Worm (Caenorhabditis elegans): ENCODE results near the gene T01E8.8.

The T01E8.8 gene

ce11 chrII:10194605-10195004 is 36.5 kb upstream of the T01E8.8 start, which contains the start of gene srb-6:
Gene srb-6 (plus strand): TSS chrII:10194905.
- TF ChIP-seq drap-1 (GFP tag; optimal IDR thresholded peaks at IDR 0.05) (no peak), unc-120 (tag; optimal IDR thresholded peaks at IDR 0.05; ENCODE audit: poor library complexity, severe bottlenecking) (no peak), sptf-1 (tag; optimal IDR thresholded peaks at IDR 0.05) (no peak), nhr-237 (tag; optimal IDR thresholded peaks at IDR 0.05) (no peak), ceh-39 (tag; optimal IDR thresholded peaks at IDR 0.05) (no peak), hlh-1 (tag; optimal IDR thresholded peaks at IDR 0.05) (no peak), cnd-1 (tag; optimal IDR thresholded peaks at IDR 0.05) (no peak), ztf-11 (tag; optimal IDR thresholded peaks at IDR 0.05) (no peak), unc-39 (tag; optimal IDR thresholded peaks at IDR 0.05) (no peak), snpc-4 (tag; optimal IDR thresholded peaks at IDR 0.05) (no peak), ham-2 (GFP tag; optimal IDR thresholded peaks at IDR 0.05) (no peak), lsy-2 (tag; optimal IDR thresholded peaks at IDR 0.05) (no peak), pha-4 (tag; optimal IDR thresholded peaks at IDR 0.05) (no peak), mls-2 (tag; optimal IDR thresholded peaks at IDR 0.05) (no peak), lin-13 (tag; optimal IDR thresholded peaks at IDR 0.05) (no peak), lin-32 (GFP tag; optimal IDR thresholded peaks at IDR 0.05) (no peak), elt-1 (tag; optimal IDR thresholded peaks at IDR 0.05; ENCODE audit: borderline replicate concordance, insufficient read depth) (no peak)

- TF ChIP-seq lin-13 (tag; optimal IDR thresholded peaks at IDR 0.05) (no peak), ceh-39 (tag; optimal IDR thresholded peaks at IDR 0.05) (no peak), drap-1 (GFP tag; optimal IDR thresholded peaks at IDR 0.05) (no peak), unc-62 (GFP tag; optimal IDR thresholded peaks at IDR 0.05) (no peak), tbx-8 (GFP tag; optimal IDR thresholded peaks at IDR 0.05) (no peak)
These were observed 33.9 kb upstream of the T01E8.8 start, which contains the start of gene R05H5.3 for ce11 chrII:10197091-10197675. Gene R05H5.3 (plus strand): TSS chrII:10197625.

ce11 chrII:10198486-10198885 is 32.6 kb upstream of the T01E8.8 start:
- no peak for TF ChIP-seq sptf-1 (tag; optimal IDR thresholded peaks at IDR 0.05)
- TF ChIP-seq ceh-83 (GFP tag; optimal IDR thresholded peaks at IDR 0.05): no peak
- TF ChIP-seq unc-39 (tag; optimal IDR thresholded peaks at IDR 0.05): no peak
- TF ChIP-seq ceh-39 (tag; optimal IDR thresholded peaks at IDR 0.05): no peak
- TF ChIP-seq ceh-43 (GFP tag; optimal IDR thresholded peaks at IDR 0.05): no peak
- TF ChIP-seq blmp-1 (tag; optimal IDR thresholded peaks at IDR 0.05): no peak
- no peak for TF ChIP-seq ztf-11 (tag; optimal IDR thresholded peaks at IDR 0.05)
- no peak for TF ChIP-seq flh-1 (GFP tag; optimal IDR thresholded peaks at IDR 0.05)
- no peak for TF ChIP-seq nhr-12 (tag; optimal IDR thresholded peaks at IDR 0.05)
- no peak for TF ChIP-seq elt-1 (tag; optimal IDR thresholded peaks at IDR 0.05; ENCODE audit: borderline replicate concordance, insufficient read depth)
- no peak for TF ChIP-seq sem-2 (GFP tag; optimal IDR thresholded peaks at IDR 0.05)
- TF ChIP-seq drap-1 (GFP tag; optimal IDR thresholded peaks at IDR 0.05): no peak
- no peak for TF ChIP-seq nhr-76 (tag; optimal IDR thresholded peaks at IDR 0.05)
- no peak for TF ChIP-seq snpc-4 (tag; optimal IDR thresholded peaks at IDR 0.05)
- no peak for TF ChIP-seq tbx-8 (GFP tag; optimal IDR thresholded peaks at IDR 0.05)
- no peak for TF ChIP-seq cnd-1 (tag; optimal IDR thresholded peaks at IDR 0.05)
- no peak for TF ChIP-seq bed-3 (GFP tag; optimal IDR thresholded peaks at IDR 0.05)

ce11 chrII:10199906-10200305 is 31.2 kb upstream of the T01E8.8 start, which contains the start of gene R05H5.4:
Gene R05H5.4 (minus strand): TSS chrII:10200006.
- no peak for TF ChIP-seq mab-5 (tag; optimal IDR thresholded peaks at IDR 0.05)
- no peak for TF ChIP-seq lin-32 (GFP tag; optimal IDR thresholded peaks at IDR 0.05)
- no peak for TF ChIP-seq unc-62 (GFP tag; optimal IDR thresholded peaks at IDR 0.05)
- TF ChIP-seq ceh-39 (tag; optimal IDR thresholded peaks at IDR 0.05): no peak
- TF ChIP-seq sptf-1 (tag; optimal IDR thresholded peaks at IDR 0.05): no peak
- TF ChIP-seq cnd-1 (tag; optimal IDR thresholded peaks at IDR 0.05): no peak
- no peak for TF ChIP-seq ham-2 (GFP tag; optimal IDR thresholded peaks at IDR 0.05)
- TF ChIP-seq bed-3 (GFP tag; optimal IDR thresholded peaks at IDR 0.05): no peak
- no peak for TF ChIP-seq nhr-12 (tag; optimal IDR thresholded peaks at IDR 0.05)
- TF ChIP-seq M03D4.4 (tag; optimal IDR thresholded peaks at IDR 0.05): no peak
- TF ChIP-seq mls-2 (tag; optimal IDR thresholded peaks at IDR 0.05): no peak
- no peak for TF ChIP-seq lin-13 (tag; optimal IDR thresholded peaks at IDR 0.05)
- TF ChIP-seq flh-1 (GFP tag; optimal IDR thresholded peaks at IDR 0.05): no peak
- TF ChIP-seq ztf-11 (tag; optimal IDR thresholded peaks at IDR 0.05): no peak
- no peak for TF ChIP-seq ceh-43 (GFP tag; optimal IDR thresholded peaks at IDR 0.05)
- no peak for TF ChIP-seq lsy-2 (tag; optimal IDR thresholded peaks at IDR 0.05)
- no peak for TF ChIP-seq unc-39 (tag; optimal IDR thresholded peaks at IDR 0.05)
- TF ChIP-seq zip-8 (tag; optimal IDR thresholded peaks at IDR 0.05): no peak
- TF ChIP-seq drap-1 (GFP tag; optimal IDR thresholded peaks at IDR 0.05): no peak

Data from whole organism, mixed stage, embryonic.